Fruit fly (Drosophila melanogaster) whole organism, embryonic: ENCODE data around the gene CG4004.
A peak's percentile ranks its signal among the peaks of the same experiment; 100 is the strongest.

ENCODE experiments used
- Bdp1 ChIP-seq: fragments of 200-800 bp; sonication (Bioruptor generic); optimal IDR thresholded peaks from 3 replicates; lab custom pipeline; 2016; ENCODE audit warnings: missing biosample characterization, missing genetic modification characterization
- CG10959 ChIP-seq: fragments of 200-800 bp; sonication (Bioruptor generic); IDR thresholded peaks from 2 replicates; pipeline ENCODE4 v1.3.6; 2022; ENCODE audit warnings: missing biosample characterization, missing genetic modification characterization
- CG14965 ChIP-seq: fragments of 200-800 bp; sonication (Bioruptor generic); optimal IDR thresholded peaks from 2 replicates; lab custom pipeline; 2016; ENCODE audit warnings: missing biosample characterization, missing genetic modification characterization, borderline replicate concordance
- CG1529 ChIP-seq: fragments of 200-800 bp; sonication (Bioruptor generic); optimal IDR thresholded peaks from 3 replicates; lab custom pipeline; 2018; ENCODE audit warnings: missing biosample characterization, missing genetic modification characterization
- CG16813 ChIP-seq: fragments of 200-800 bp; sonication (Bioruptor generic); IDR thresholded peaks from 3 replicates; pipeline ENCODE4 v1.3.6; 2022; ENCODE audit warnings: missing biosample characterization, missing genetic modification characterization; ENCODE audit not compliant: partially characterized antibody
- CG18476 ChIP-seq: fragments of 200-800 bp; sonication (Bioruptor generic); optimal IDR thresholded peaks from 2 replicates; lab custom pipeline; 2016; ENCODE audit warnings: missing biosample characterization, mild to moderate bottlenecking, missing genetic modification characterization
- CG2116 ChIP-seq: fragments of 200-800 bp; sonication (Bioruptor generic); optimal IDR thresholded peaks from 3 replicates; lab custom pipeline; 2018; ENCODE audit warnings: missing biosample characterization, mild to moderate bottlenecking, missing genetic modification characterization
- CG2712 ChIP-seq: fragments of 200-800 bp; optimal IDR thresholded peaks from 3 replicates; lab custom pipeline; 2019; ENCODE audit warnings: missing biosample characterization, mild to moderate bottlenecking, missing genetic modification characterization, moderate library complexity
- CG2875 ChIP-seq: fragments of 200-800 bp; sonication (Bioruptor generic); optimal IDR thresholded peaks from 2 replicates; lab custom pipeline; 2017; ENCODE audit warnings: missing biosample characterization, mild to moderate bottlenecking, missing genetic modification characterization, missing genetic modification reagents
- CG34224 ChIP-seq: fragments of 200-800 bp; sonication (Bioruptor generic); IDR thresholded peaks from 3 replicates; pipeline ENCODE4 v1.3.6; 2022; ENCODE audit warnings: missing biosample characterization, missing genetic modification characterization; ENCODE audit not compliant: partially characterized antibody
- CG3726 ChIP-seq: fragments of 200-800 bp; sonication (Bioruptor generic); IDR thresholded peaks from 3 replicates; pipeline ENCODE4, ENCODE4 v1.3.6; 2022; ENCODE audit warnings: missing biosample characterization, missing genetic modification characterization
- CG43689 ChIP-seq: fragments of 200-800 bp; sonication (Bioruptor generic); IDR thresholded peaks from 2 replicates; pipeline ENCODE4 v1.3.6; 2022; ENCODE audit warnings: missing biosample characterization, missing genetic modification characterization
- CG6272 ChIP-seq: fragments of 200-800 bp; sonication (Bioruptor generic); IDR thresholded peaks from 2 replicates; pipeline ENCODE4 v1.3.6; 2022; ENCODE audit warnings: missing biosample characterization, missing genetic modification characterization
- CG6683 ChIP-seq: fragments of 200-800 bp; sonication (Bioruptor generic); optimal IDR thresholded peaks from 2 replicates; lab custom pipeline; 2017; ENCODE audit warnings: missing biosample characterization, mild to moderate bottlenecking, missing genetic modification characterization, missing genetic modification reagents
- CG7271 ChIP-seq: fragments of 200-800 bp; sonication (Bioruptor generic); optimal IDR thresholded peaks from 2 replicates; lab custom pipeline; 2018; ENCODE audit warnings: missing biosample characterization, mild to moderate bottlenecking, missing genetic modification characterization, moderate library complexity
- CG7745 ChIP-seq: fragments of 200-800 bp; sonication (Bioruptor generic); optimal IDR thresholded peaks from 2 replicates; lab custom pipeline; 2018; ENCODE audit warnings: missing biosample characterization, mild to moderate bottlenecking, missing genetic modification characterization, moderate library complexity
- CG7839 ChIP-seq: fragments of 200-800 bp; sonication (Bioruptor generic); optimal IDR thresholded peaks from 3 replicates; lab custom pipeline; 2018; ENCODE audit warnings: missing biosample characterization, mild to moderate bottlenecking, missing genetic modification characterization, moderate library complexity
- CG9817 ChIP-seq: fragments of 200-800 bp; sonication (Bioruptor generic); optimal IDR thresholded peaks from 2 replicates; lab custom pipeline; 2018; ENCODE audit warnings: missing biosample characterization, mild to moderate bottlenecking, missing genetic modification characterization, moderate library complexity
- Chrac-16 ChIP-seq: fragments of 200-800 bp; sonication (Bioruptor generic); optimal IDR thresholded peaks from 3 replicates; lab custom pipeline; 2016; ENCODE audit warnings: missing biosample characterization, missing genetic modification characterization
- Dll ChIP-seq: fragments of 200-800 bp; sonication (Bioruptor generic); IDR thresholded peaks from 4 replicates; pipeline ENCODE4 v1.3.6; 2022; ENCODE audit warnings: missing biosample characterization, missing genetic modification characterization; ENCODE audit not compliant: partially characterized antibody
- Doc2 ChIP-seq: fragments of 200-800 bp; sonication (Bioruptor generic); IDR thresholded peaks from 2 replicates; pipeline ENCODE4 v1.3.6; 2022; ENCODE audit warnings: missing biosample characterization, missing genetic modification characterization
- Doc3 ChIP-seq: fragments of 200-800 bp; sonication (Bioruptor generic); IDR thresholded peaks from 3 replicates; pipeline ENCODE4 v1.3.6; 2022; ENCODE audit warnings: missing biosample characterization, missing genetic modification characterization; ENCODE audit not compliant: partially characterized antibody
- Dref ChIP-seq: fragments of 200-800 bp; sonication (Bioruptor generic); IDR thresholded peaks from 2 replicates; pipeline ENCODE4 v1.3.6; 2022; ENCODE audit warnings: missing biosample characterization, missing genetic modification characterization
- E2f1 ChIP-seq: fragments of 200-800 bp; sonication (Bioruptor generic); IDR thresholded peaks from 2 replicates; pipeline ENCODE4 v1.3.6; 2022; ENCODE audit warnings: missing biosample characterization, missing genetic modification characterization
- Eip74EF ChIP-seq, 2 experiments: fragments of 200-800 bp in 1 of 2; fragments of >200 bp in 1 of 2; sonication (Bioruptor generic) in 1 of 2; optimal IDR thresholded peaks; 2 replicates each; lab custom pipeline; 2017 to 2019; ENCODE audit warnings: missing biosample characterization in 2 of 2, missing genetic modification characterization in 2 of 2, mild to moderate bottlenecking in 1 of 2, moderate library complexity in 1 of 2
- GATAe ChIP-seq: fragments of 200-800 bp; sonication (Bioruptor generic); conservative IDR thresholded peaks from 2 replicates; pipeline ENCODE4 v1.3.6; 2022; ENCODE audit warnings: missing biosample characterization, missing genetic modification characterization
- Hey ChIP-seq: fragments of 200-800 bp; sonication (Bioruptor generic); optimal IDR thresholded peaks from 3 replicates; lab custom pipeline; 2018; ENCODE audit warnings: missing biosample characterization, mild to moderate bottlenecking, missing genetic modification characterization
- Hr78 ChIP-seq, 2 experiments: fragments of 200-800 bp in 1 of 2; fragments of >200 bp in 1 of 2; sonication (Bioruptor generic) in 1 of 2; optimal IDR thresholded peaks; 2 replicates each; lab custom pipeline; 2017 to 2019; ENCODE audit warnings: missing biosample characterization in 2 of 2, missing genetic modification characterization in 2 of 2, mild to moderate bottlenecking in 1 of 2, moderate library complexity in 1 of 2
- Meics ChIP-seq: fragments of 200-800 bp; sonication (Bioruptor generic); optimal IDR thresholded peaks from 2 replicates; lab custom pipeline; 2017; ENCODE audit warnings: missing biosample characterization, mild to moderate bottlenecking, missing genetic modification characterization
- Nf-YB ChIP-seq: fragments of 200-800 bp; sonication (Bioruptor generic); optimal IDR thresholded peaks from 3 replicates; lab custom pipeline; 2019; ENCODE audit warnings: missing biosample characterization, mild to moderate bottlenecking, missing genetic modification characterization, moderate library complexity
- PHDP ChIP-seq: fragments of 200-800 bp; sonication (Bioruptor generic); optimal IDR thresholded peaks from 3 replicates; lab custom pipeline; 2018; ENCODE audit warnings: missing biosample characterization, mild to moderate bottlenecking, missing genetic modification characterization, moderate library complexity
- Ssrp ChIP-seq: fragments of 200-800 bp; sonication (Bioruptor generic); optimal IDR thresholded peaks from 2 replicates; lab custom pipeline; 2018; ENCODE audit warnings: missing biosample characterization, mild to moderate bottlenecking, missing genetic modification characterization, moderate library complexity
- bbx ChIP-seq: fragments of 200-800 bp; sonication (Bioruptor generic); IDR thresholded peaks from 2 replicates; pipeline ENCODE4 v1.3.6; 2022; ENCODE audit warnings: missing biosample characterization, missing genetic modification characterization; ENCODE audit not compliant: partially characterized antibody
- cas ChIP-seq: fragments of 200-800 bp; sonication (Bioruptor generic); IDR thresholded peaks from 2 replicates; pipeline ENCODE4 v1.3.6; 2022; ENCODE audit warnings: missing biosample characterization, missing genetic modification characterization
- chm ChIP-seq: fragments of 200-800 bp; sonication (Bioruptor generic); IDR thresholded peaks from 2 replicates; pipeline ENCODE4 v1.3.6; 2022; ENCODE audit warnings: missing biosample characterization, missing genetic modification characterization
- dmrt99B ChIP-seq: fragments of 200-800 bp; sonication (Bioruptor generic); optimal IDR thresholded peaks from 2 replicates; lab custom pipeline; 2018; ENCODE audit warnings: missing biosample characterization, mild to moderate bottlenecking, missing genetic modification characterization, moderate library complexity
- dysf ChIP-seq: fragments of 200-800 bp; sonication (Bioruptor generic); IDR thresholded peaks from 3 replicates; pipeline ENCODE4 v1.3.6; 2022; ENCODE audit warnings: missing biosample characterization, missing genetic modification characterization
- emc ChIP-seq: fragments of 200-800 bp; sonication (Bioruptor generic); optimal IDR thresholded peaks from 2 replicates; lab custom pipeline; 2016; ENCODE audit warnings: missing biosample characterization, missing genetic modification characterization
- ems ChIP-seq: fragments of 200-800 bp; sonication (Bioruptor generic); optimal IDR thresholded peaks from 3 replicates; lab custom pipeline; 2016; ENCODE audit warnings: missing biosample characterization, missing genetic modification characterization
- esg ChIP-seq: fragments of 200-800 bp; sonication (Bioruptor generic); conservative IDR thresholded peaks from 2 replicates; pipeline ENCODE4 v1.3.6; 2022; ENCODE audit warnings: missing biosample characterization, missing genetic modification characterization
- ftz-f1 ChIP-seq: fragments of 200-800 bp; sonication (Bioruptor generic); optimal IDR thresholded peaks from 2 replicates; lab custom pipeline; 2016; ENCODE audit warnings: missing biosample characterization, missing genetic modification characterization
- grau ChIP-seq: fragments of 200-800 bp; optimal IDR thresholded peaks from 3 replicates; lab custom pipeline; 2019; ENCODE audit warnings: missing biosample characterization, mild to moderate bottlenecking, missing genetic modification characterization, moderate library complexity
- hbn ChIP-seq: fragments of 200-800 bp; sonication (Bioruptor generic); IDR thresholded peaks from 2 replicates; pipeline ENCODE4 v1.3.6; 2022; ENCODE audit warnings: missing biosample characterization, missing genetic modification characterization; ENCODE audit not compliant: partially characterized antibody
- hth ChIP-seq: fragments of >200 bp; optimal IDR thresholded peaks from 2 replicates; lab custom pipeline; 2017; ENCODE audit warnings: inconsistent platforms
- mld ChIP-seq: fragments of 200-800 bp; sonication (Bioruptor generic); IDR thresholded peaks from 3 replicates; pipeline ENCODE4 v1.3.6; 2022; ENCODE audit warnings: missing biosample characterization, missing genetic modification characterization; ENCODE audit not compliant: partially characterized antibody
- nerfin-2 ChIP-seq: fragments of 200-800 bp; sonication (Bioruptor generic); IDR thresholded peaks from 2 replicates; pipeline ENCODE4 v1.3.6; 2022; ENCODE audit warnings: missing biosample characterization, missing genetic modification characterization; ENCODE audit not compliant: partially characterized antibody
- nmo ChIP-seq: fragments of 200-800 bp; sonication (Bioruptor generic); optimal IDR thresholded peaks from 2 replicates; lab custom pipeline; 2018; ENCODE audit warnings: missing biosample characterization, mild to moderate bottlenecking, missing genetic modification characterization, moderate library complexity
- onecut ChIP-seq: fragments of 200-800 bp; sonication (Bioruptor generic); IDR thresholded peaks from 2 replicates; pipeline ENCODE4 v1.3.6; 2022; ENCODE audit warnings: missing biosample characterization, missing genetic modification characterization
- pzg ChIP-seq: fragments of 200-800 bp; sonication (Bioruptor generic); optimal IDR thresholded peaks from 3 replicates; lab custom pipeline; 2018; ENCODE audit warnings: missing biosample characterization, mild to moderate bottlenecking, missing genetic modification characterization, moderate library complexity
- sens ChIP-seq: fragments of 200-800 bp; sonication (Bioruptor generic); peaks from one replicate; lab custom pipeline; 2016; ENCODE audit warnings: missing biosample characterization, missing genetic modification characterization
- usp ChIP-seq: fragments of >200 bp; optimal IDR thresholded peaks from 2 replicates; lab custom pipeline; 2017; ENCODE audit warnings: missing biosample characterization, missing genetic modification characterization

The CG4004 gene

dm6 chrX:12763467-12763866 lies 19.5 kb downstream of the CG4004 start, which contains the start of gene pira (continued):
- TF ChIP-seq dysf, result no peak
- no peak for TF ChIP-seq Bdp1 (GFP tag; lab: Kevin White, UChicago)
- no peak for TF ChIP-seq Chrac-16 (GFP tag; lab: Kevin White, UChicago)
- TF ChIP-seq CG6683 (GFP tag; lab: Kevin White, UChicago), result no peak
- TF ChIP-seq E2f1 (GFP tag; lab: Robert Waterston, UW), result no peak
- no peak for TF ChIP-seq Hey (tag; lab: Kevin White, UChicago)
- TF ChIP-seq CG7271 (tag; lab: Kevin White, UChicago), result no peak
- no peak for TF ChIP-seq Doc2 (GFP tag; lab: Robert Waterston, UW)
- no peak for TF ChIP-seq CG10959 (GFP tag; lab: Robert Waterston, UW)
- TF ChIP-seq CG9817 (tag; lab: Kevin White, UChicago), result no peak
- no peak for TF ChIP-seq CG18476
- TF ChIP-seq CG7745 (tag; lab: Kevin White, UChicago), result no peak
- TF ChIP-seq grau (tag; lab: Kevin White, UChicago), result no peak
- TF ChIP-seq esg (GFP tag; lab: Robert Waterston, UW), result no peak
- peak; percentile 68 for TF ChIP-seq hbn
- no peak for TF ChIP-seq CG2875 (GFP tag; lab: Kevin White, UChicago)
- no peak for TF ChIP-seq hth
- TF ChIP-seq emc (GFP tag; lab: Kevin White, UChicago), result no peak
- TF ChIP-seq cas (GFP tag; lab: Robert Waterston, UW), result no peak
- TF ChIP-seq Hr78 (GFP tag; optimal IDR thresholded peaks at IDR 0.05; lab: Kevin White, UChicago), result no peak
- peak; percentile 71 for TF ChIP-seq CG16813 (GFP tag; lab: Robert Waterston, UW)
- TF ChIP-seq Meics (GFP tag; lab: Kevin White, UChicago), result no peak
- no peak for TF ChIP-seq Nf-YB
- TF ChIP-seq ftz-f1 (GFP tag; lab: Kevin White, UChicago), result no peak
- peak; percentile 72 for TF ChIP-seq CG34224 (GFP tag; lab: Robert Waterston, UW)
- peak; percentile 79 for TF ChIP-seq CG2116 (GFP tag; lab: Kevin White, UChicago)
- no peak for TF ChIP-seq CG1529 (GFP tag; lab: Kevin White, UChicago)
- no peak for TF ChIP-seq chm (GFP tag; lab: Robert Waterston, UW)
- TF ChIP-seq Dref (GFP tag; lab: Robert Waterston, UW), result peak; percentile 78
- no peak for TF ChIP-seq Eip74EF (GFP tag; optimal IDR thresholded peaks at IDR 0.05; lab: Kevin White, UChicago)
- peak; percentile 78 for TF ChIP-seq Dll (GFP tag; lab: Robert Waterston, UW)
- peak; percentile 68 for TF ChIP-seq Doc3 (GFP tag; lab: Robert Waterston, UW)
- TF ChIP-seq onecut (GFP tag; lab: Robert Waterston, UW), result no peak
- peak; percentile 28 for TF ChIP-seq pzg
- TF ChIP-seq CG43689, result no peak
- TF ChIP-seq CG14965 (GFP tag; lab: Kevin White, UChicago), result no peak
- no peak for TF ChIP-seq Ssrp
- no peak for TF ChIP-seq sens (GFP tag; lab: Kevin White, UChicago)
- TF ChIP-seq CG3726 (GFP tag; lab: Robert Waterston, UW), result no peak
- no peak for TF ChIP-seq CG6272 (GFP tag; lab: Robert Waterston, UW)
- TF ChIP-seq CG7839 (tag; lab: Kevin White, UChicago), result no peak
- TF ChIP-seq PHDP (tag; lab: Kevin White, UChicago), result no peak
- no peak for TF ChIP-seq GATAe (GFP tag; lab: Robert Waterston, UW)
- TF ChIP-seq nerfin-2, result peak; percentile 57
- no peak for TF ChIP-seq dmrt99B
- no peak for TF ChIP-seq nmo
- TF ChIP-seq usp (GFP tag; lab: Kevin White, UChicago), result no peak
- 0 out of 3 replicates have a peak, but pooled peaks have one; percentile 36 for TF ChIP-seq mld (GFP tag; lab: Robert Waterston, UW)
- peak; percentile 84 for TF ChIP-seq bbx (GFP tag; lab: Robert Waterston, UW)
- TF ChIP-seq CG2712 (tag; lab: Kevin White, UChicago), result no peak
- no peak for TF ChIP-seq ems (GFP tag; lab: Kevin White, UChicago)
